Worm (Caenorhabditis elegans) whole organism, L4 larva: ENCODE measurements around the gene nhr-117.

ENCODE experiments used
- egl-43 ChIP-seq: fragments of 200-800 bp; sonication (Bioruptor generic); IDR thresholded peaks from 2 replicates; pipeline ENCODE4 v1.3.6; 2022; ENCODE audit warnings: missing genetic modification reagents, missing genetic modification characterization, missing compliant biosample characterization
- jun-1 ChIP-seq: fragments of 150-350 bp; optimal IDR thresholded peaks from 2 replicates; lab custom pipeline; 2014; ENCODE audit warnings: missing biosample characterization, missing genetic modification reagents, missing genetic modification characterization
- lin-39 ChIP-seq: fragments of 150-350 bp; optimal IDR thresholded peaks from 2 replicates; lab custom pipeline; 2014; ENCODE audit warnings: missing biosample characterization, missing genetic modification reagents, missing genetic modification characterization
- lsy-2 ChIP-seq, 2 experiments: fragments of 150-350 bp in 1 of 2; sonication (generic microtip) in 1 of 2; optimal IDR thresholded peaks; 2 replicates each; lab custom pipeline; 2014 to 2017; ENCODE audit warnings: missing biosample characterization in 2 of 2, missing genetic modification characterization in 2 of 2
- nhr-237 ChIP-seq: sonication (generic microtip); optimal IDR thresholded peaks from 2 replicates; lab custom pipeline; 2017; ENCODE audit warnings: missing biosample characterization, missing genetic modification characterization
- nhr-28 ChIP-seq: fragments of 150-350 bp; optimal IDR thresholded peaks from 2 replicates; lab custom pipeline; 2014; ENCODE audit warnings: missing biosample characterization, missing genetic modification characterization
- pha-4 ChIP-seq, 2 experiments: fragments of 150-350 bp in 1 of 2; fragments of 200-800 bp in 1 of 2; sonication (Bioruptor generic) in 1 of 2; IDR thresholded peaks in 1 of 2; optimal IDR thresholded peaks in 1 of 2; 2 replicates each; pipeline versions ENCODE4 v1.3.6 to Lab custom; 2014 to 2022; ENCODE audit warnings: missing genetic modification characterization in 2 of 2, missing genetic modification reagents in 2 of 2, missing biosample characterization in 1 of 2, missing compliant biosample characterization in 1 of 2
- zag-1 ChIP-seq: fragments of 150-350 bp; optimal IDR thresholded peaks from 2 replicates; lab custom pipeline; 2014; ENCODE audit warnings: missing biosample characterization, missing genetic modification characterization
- zfp-3 ChIP-seq: fragments of 200-800 bp; sonication (Bioruptor generic); conservative IDR thresholded peaks from 2 replicates; pipeline ENCODE4 v1.3.6; 2022; ENCODE audit warnings: missing genetic modification reagents, missing genetic modification characterization, missing compliant biosample characterization

DNA sequence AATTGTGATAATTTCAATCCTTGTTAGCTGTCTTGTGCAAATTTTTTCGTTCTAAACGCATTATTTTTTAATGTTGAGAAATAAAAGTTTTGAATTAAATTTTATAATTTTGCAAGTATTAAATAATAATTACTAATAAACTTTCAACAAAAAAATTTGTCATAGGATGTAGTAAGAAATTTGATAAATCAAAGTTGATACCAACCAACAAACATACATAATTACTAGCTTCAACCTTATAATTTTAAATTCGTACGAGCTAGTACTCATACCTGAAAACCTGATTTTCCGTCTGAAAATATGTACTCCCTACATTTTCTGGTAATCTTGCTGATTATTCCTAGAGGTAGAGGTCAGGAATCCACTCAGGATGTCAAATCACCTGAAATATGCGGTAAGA lies 29.7 kb upstream of the nhr-117 start, which contains the start of gene irld-44:
- TF ChIP-seq lin-39 (tag; lab: Kevin White, UChicago) (no peak), zag-1 (no peak), lsy-2 (tag; optimal IDR thresholded peaks at IDR 0.05; lab: Kevin White, UChicago) (no peak), egl-43 (GFP tag; lab: Robert Waterston, UW) (no peak), nhr-237 (tag; lab: Kevin White, UChicago) (no peak), zfp-3 (GFP tag; lab: Robert Waterston, UW) (no peak), pha-4 (GFP tag; IDR thresholded peaks at IDR 0.05; lab: Robert Waterston, UW) (no peak), pha-4 (tag; optimal IDR thresholded peaks at IDR 0.05; lab: Kevin White, UChicago) (no peak), jun-1 (tag; lab: Kevin White, UChicago) (no peak), nhr-28 (tag; lab: Kevin White, UChicago) (no peak)
